Fruit fly (Drosophila melanogaster): Measurements from ENCODE around the gene HDAC11.

HDAC11 gene

dm6 chr3R:24893320-24893955, 37.4 kb upstream of the HDAC11 start (continued):
- TF ChIP-seq CG32006 (GFP tag; optimal IDR thresholded peaks at IDR 0.05) = peak; percentile 90
- peak; percentile 27 for TF ChIP-seq fd85E (GFP tag; optimal IDR thresholded peaks at IDR 0.05)
- peak; percentile 83 for TF ChIP-seq Met (GFP tag; optimal IDR thresholded peaks at IDR 0.05)
- TF ChIP-seq CG6163 (GFP tag; IDR thresholded peaks at IDR 0.05) = peak; percentile 81; the same call in 2 of the 3 replicates
- peak; percentile 91 for TF ChIP-seq dsx (GFP tag; optimal IDR thresholded peaks at IDR 0.05; ENCODE audit: poor library complexity, severe bottlenecking)
- TF ChIP-seq Eip93F (GFP tag; optimal IDR thresholded peaks at IDR 0.05) = no peak
- peak; percentile 19 for TF ChIP-seq Ets21C (GFP tag; optimal IDR thresholded peaks at IDR 0.05)
- peak; percentile 68 for TF ChIP-seq pdm3 (GFP tag; optimal IDR thresholded peaks at IDR 0.05)
- peak; percentile 64 for TF ChIP-seq fkh (GFP tag; optimal IDR thresholded peaks at IDR 0.05)
- peak; percentile 78 for TF ChIP-seq CG7368 (GFP tag; optimal IDR thresholded peaks at IDR 0.05)
- TF ChIP-seq spab (GFP tag; optimal IDR thresholded peaks at IDR 0.05) = peak; percentile 91
- peak; percentile 53 for TF ChIP-seq Eip75B (GFP tag; optimal IDR thresholded peaks at IDR 0.05)
- TF ChIP-seq CG10669 (GFP tag; optimal IDR thresholded peaks at IDR 0.05) = peak; percentile 81
- TF ChIP-seq CG16779 (tag; optimal IDR thresholded peaks at IDR 0.05) = peak; percentile 81
- peak; percentile 92 for TF ChIP-seq CG6276 (GFP tag; optimal IDR thresholded peaks at IDR 0.05)
- TF ChIP-seq Hr38 (GFP tag; optimal IDR thresholded peaks at IDR 0.05) = no peak
- peak; percentile 76 for TF ChIP-seq Gug (GFP tag; IDR thresholded peaks at IDR 0.05)
- TF ChIP-seq CG9139 (GFP tag; optimal IDR thresholded peaks at IDR 0.05) = peak; percentile 74
- TF ChIP-seq vri (GFP tag; optimal IDR thresholded peaks at IDR 0.05) = peak; percentile 42
- peak; percentile 88 for TF ChIP-seq net (GFP tag; optimal IDR thresholded peaks at IDR 0.05)
- TF ChIP-seq CG6808 (GFP tag; optimal IDR thresholded peaks at IDR 0.05) = peak; percentile 91
- peak; percentile 74 for TF ChIP-seq cyc (GFP tag; optimal IDR thresholded peaks at IDR 0.05)
- TF ChIP-seq CG8319 (GFP tag; optimal IDR thresholded peaks at IDR 0.05) = peak; percentile 52
- peak; percentile 95 for TF ChIP-seq CG8119 (GFP tag; IDR thresholded peaks at IDR 0.05)
- TF ChIP-seq CG6792 (GFP tag; optimal IDR thresholded peaks at IDR 0.05) = peak; percentile 80
- TF ChIP-seq topi (GFP tag; optimal IDR thresholded peaks at IDR 0.05) = peak; percentile 72
- TF ChIP-seq lz (GFP tag; optimal IDR thresholded peaks at IDR 0.05) = peak; percentile 55
- peak; percentile 87 for TF ChIP-seq svp (GFP tag)
- TF ChIP-seq Sox15 (GFP tag; optimal IDR thresholded peaks at IDR 0.05) = peak; percentile 39
- peak; percentile 77 for TF ChIP-seq Smox (GFP tag; optimal IDR thresholded peaks at IDR 0.05)
- peak; percentile 33 for TF ChIP-seq CG31627 (GFP tag; optimal IDR thresholded peaks at IDR 0.05)
- peak; percentile 90 for TF ChIP-seq achi (GFP tag; optimal IDR thresholded peaks at IDR 0.05)
- peak; percentile 79 for TF ChIP-seq CG8632 (GFP tag; optimal IDR thresholded peaks at IDR 0.05)
- TF ChIP-seq CG10631 (GFP tag; optimal IDR thresholded peaks at IDR 0.05) = peak; percentile 88

- peak; percentile 69 for TF ChIP-seq Eip78C (GFP tag)
- TF ChIP-seq esn (GFP tag; optimal IDR thresholded peaks at IDR 0.05) = no peak
- TF ChIP-seq pdm3 (GFP tag; optimal IDR thresholded peaks at IDR 0.05) = peak; percentile 38
- peak; percentile 37 for TF ChIP-seq dac (GFP tag; optimal IDR thresholded peaks at IDR 0.05)
- TF ChIP-seq Met (GFP tag; optimal IDR thresholded peaks at IDR 0.05) = no peak
- TF ChIP-seq eg (GFP tag; IDR thresholded peaks at IDR 0.05) = peak; percentile 29; the same call in 1 of the 3 replicates
- TF ChIP-seq CG3032 (tag; optimal IDR thresholded peaks at IDR 0.05) = no peak
- peak; percentile 5 for TF ChIP-seq lz (GFP tag; optimal IDR thresholded peaks at IDR 0.05)
- peak; percentile 38 for TF ChIP-seq CG6276 (GFP tag; optimal IDR thresholded peaks at IDR 0.05)
- no peak for TF ChIP-seq CG31627 (GFP tag; optimal IDR thresholded peaks at IDR 0.05)
- TF ChIP-seq CG6792 (GFP tag; optimal IDR thresholded peaks at IDR 0.05) = peak; percentile 14
- no peak for TF ChIP-seq CG6808 (GFP tag; optimal IDR thresholded peaks at IDR 0.05)
- TF ChIP-seq Hr39 (GFP tag; optimal IDR thresholded peaks at IDR 0.05) = peak; percentile 6
- TF ChIP-seq fkh (GFP tag; optimal IDR thresholded peaks at IDR 0.05) = no peak
- TF ChIP-seq Blimp-1 (GFP tag; optimal IDR thresholded peaks at IDR 0.05) = no peak
- no peak for TF ChIP-seq CG3919 (GFP tag; optimal IDR thresholded peaks at IDR 0.05)
- TF ChIP-seq Hr4 (GFP tag; optimal IDR thresholded peaks at IDR 0.05) = peak; percentile 59
- peak; percentile 37 for TF ChIP-seq svp (GFP tag)
- peak; percentile 67 for TF ChIP-seq CG15336 (GFP tag; IDR thresholded peaks at IDR 0.05)
- TF ChIP-seq CG1621 (tag; optimal IDR thresholded peaks at IDR 0.05) = no peak
- TF ChIP-seq topi (GFP tag; optimal IDR thresholded peaks at IDR 0.05) = no peak
- TF ChIP-seq achi (GFP tag; optimal IDR thresholded peaks at IDR 0.05) = peak; percentile 5
- TF ChIP-seq dsx (GFP tag; optimal IDR thresholded peaks at IDR 0.05; ENCODE audit: poor library complexity, severe bottlenecking) = no peak
- peak; percentile 35 for TF ChIP-seq OdsH (GFP tag; optimal IDR thresholded peaks at IDR 0.05)
- TF ChIP-seq CG6163 (GFP tag; IDR thresholded peaks at IDR 0.05) = 0 out of 3 replicates have a peak, but pooled peaks have one; percentile 16
- no peak for TF ChIP-seq Sox15 (GFP tag; optimal IDR thresholded peaks at IDR 0.05)
- TF ChIP-seq ss (GFP tag; optimal IDR thresholded peaks at IDR 0.05) = no peak
- TF ChIP-seq CG10631 (GFP tag; optimal IDR thresholded peaks at IDR 0.05) = no peak
- TF ChIP-seq CG8319 (GFP tag; optimal IDR thresholded peaks at IDR 0.05) = no peak
- TF ChIP-seq CG4318 (GFP tag; optimal IDR thresholded peaks at IDR 0.05) = peak; percentile 47
- peak; percentile 71 for TF ChIP-seq CG32006 (GFP tag; optimal IDR thresholded peaks at IDR 0.05)
These were observed 34.9 kb upstream of the HDAC11 start for dm6 chr3R:24890919-24891318.
